Worm (Caenorhabditis elegans) whole organism, mixed stage, embryonic: ENCODE measurements around the gene F22F7.12.

ENCODE experiments used
- blmp-1 ChIP-seq: fragments of 150-350 bp; optimal IDR thresholded peaks from 2 replicates; lab custom pipeline; 2014; ENCODE audit warnings: missing biosample characterization, missing genetic modification characterization
- hlh-1 ChIP-seq: fragments of 150-350 bp; optimal IDR thresholded peaks from 2 replicates; lab custom pipeline; 2014; ENCODE audit warnings: missing biosample characterization, missing genetic modification reagents, missing genetic modification characterization
- lin-13 ChIP-seq: fragments of 150-350 bp; optimal IDR thresholded peaks from 2 replicates; lab custom pipeline; 2014; ENCODE audit warnings: missing biosample characterization, missing genetic modification characterization
- mep-1 ChIP-seq: fragments of 150-350 bp; optimal IDR thresholded peaks from 2 replicates; lab custom pipeline; 2017; ENCODE audit warnings: missing biosample characterization, missing genetic modification reagents, missing genetic modification characterization, inconsistent platforms
- nhr-237 ChIP-seq: fragments of 150-350 bp; optimal IDR thresholded peaks from 2 replicates; lab custom pipeline; 2014; ENCODE audit warnings: missing biosample characterization, missing genetic modification characterization
- nhr-28 ChIP-seq: fragments of 150-350 bp; optimal IDR thresholded peaks from 2 replicates; lab custom pipeline; 2014; ENCODE audit warnings: missing biosample characterization, missing genetic modification characterization
- pha-4 ChIP-seq: fragments of 150-350 bp; optimal IDR thresholded peaks from 2 replicates; lab custom pipeline; 2018; ENCODE audit warnings: missing biosample characterization, missing genetic modification reagents, missing genetic modification characterization
- unc-62 ChIP-seq: fragments of 150-350 bp; optimal IDR thresholded peaks from 2 replicates; lab custom pipeline; 2014; ENCODE audit warnings: missing biosample characterization, missing genetic modification reagents, missing genetic modification characterization
- ztf-11 ChIP-seq: fragments of 150-350 bp; optimal IDR thresholded peaks from 2 replicates; lab custom pipeline; 2014; ENCODE audit warnings: missing biosample characterization, missing genetic modification characterization

- TF ChIP-seq ztf-11 (tag; lab: Kevin White, UChicago) (no peak), mep-1 (tag; lab: Kevin White, UChicago) (no peak), blmp-1 (tag; lab: Kevin White, UChicago) (no peak), nhr-28 (tag; lab: Kevin White, UChicago) (no peak), unc-62 (no peak), nhr-237 (tag; lab: Kevin White, UChicago) (no peak), pha-4 (tag; lab: Kevin White, UChicago) (no peak), lin-13 (tag; lab: Kevin White, UChicago) (no peak), hlh-1 (tag; lab: Kevin White, UChicago) (no peak)
Observed at ce11 chrV:2181738-2182137, 37.4 kb upstream of the F22F7.12 start, which contains the start of gene srbc-16.
